Fruit fly (Drosophila melanogaster) S2 (cell line): ENCODE measurements around the gene Fnta.

ENCODE experiments used
- CG8478 ChIP-seq: fragments of >200 bp; optimal IDR thresholded peaks from 2 replicates; lab custom pipeline; 2018
- CTCF ChIP-seq, 2 experiments: fragments of >200 bp; optimal IDR thresholded peaks; 2 replicates each; lab custom pipeline; 2018

DNA sequence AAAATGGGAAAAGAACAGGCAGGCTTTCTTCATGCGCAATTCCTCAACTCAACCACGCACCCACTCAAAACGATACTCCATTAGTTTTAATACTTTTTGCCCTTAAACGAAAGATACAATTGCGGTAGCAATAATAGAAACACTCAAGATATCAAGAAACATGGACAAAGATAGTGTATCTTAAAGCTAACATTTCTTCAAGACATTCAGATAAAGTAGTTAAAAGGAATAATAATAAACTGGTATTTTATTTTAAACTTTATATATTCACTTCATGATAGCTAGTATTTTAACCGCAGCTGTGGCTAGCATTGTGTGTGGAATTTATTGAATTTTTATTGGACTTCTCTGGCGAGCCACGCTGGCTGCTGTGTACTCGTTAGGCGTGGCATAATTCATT lies 25.6 kb upstream of the Fnta start:
- TF ChIP-seq CG8478 (lab: Kevin White, UChicago) = no peak
- no peak for TF ChIP-seq CTCF (optimal IDR thresholded peaks at IDR 0.05; lab: Kevin White, UChicago)
